Worm (Caenorhabditis elegans) whole organism, mixed stage, embryonic: ENCODE measurements around the gene F59A1.12.

Experiments
- nhr-76 ChIP-seq: sonication (generic microtip); optimal IDR thresholded peaks from 2 replicates; lab custom pipeline; 2017; ENCODE audit warnings: missing biosample characterization, missing genetic modification characterization
- pha-4 ChIP-seq: fragments of 150-350 bp; optimal IDR thresholded peaks from 2 replicates; lab custom pipeline; 2018; ENCODE audit warnings: missing biosample characterization, missing genetic modification reagents, missing genetic modification characterization
- unc-62 ChIP-seq: fragments of 150-350 bp; optimal IDR thresholded peaks from 2 replicates; lab custom pipeline; 2014; ENCODE audit warnings: missing biosample characterization, missing genetic modification reagents, missing genetic modification characterization
- ztf-11 ChIP-seq: fragments of 150-350 bp; optimal IDR thresholded peaks from 2 replicates; lab custom pipeline; 2014; ENCODE audit warnings: missing biosample characterization, missing genetic modification characterization

- no peak for TF ChIP-seq nhr-76 (tag; lab: Kevin White, UChicago)
- no peak for TF ChIP-seq ztf-11 (tag; lab: Kevin White, UChicago)
- TF ChIP-seq unc-62 (GFP tag; lab: Kevin White, UChicago) = no peak
- TF ChIP-seq pha-4 (tag; lab: Kevin White, UChicago) = no peak
These were observed 3.2 kb downstream of the F59A1.12 start for ce11 chrV:17664367-17664766.
